Fruit fly (Drosophila melanogaster): ENCODE measurements around the gene Hgsnat.

Hgsnat gene

DNA sequence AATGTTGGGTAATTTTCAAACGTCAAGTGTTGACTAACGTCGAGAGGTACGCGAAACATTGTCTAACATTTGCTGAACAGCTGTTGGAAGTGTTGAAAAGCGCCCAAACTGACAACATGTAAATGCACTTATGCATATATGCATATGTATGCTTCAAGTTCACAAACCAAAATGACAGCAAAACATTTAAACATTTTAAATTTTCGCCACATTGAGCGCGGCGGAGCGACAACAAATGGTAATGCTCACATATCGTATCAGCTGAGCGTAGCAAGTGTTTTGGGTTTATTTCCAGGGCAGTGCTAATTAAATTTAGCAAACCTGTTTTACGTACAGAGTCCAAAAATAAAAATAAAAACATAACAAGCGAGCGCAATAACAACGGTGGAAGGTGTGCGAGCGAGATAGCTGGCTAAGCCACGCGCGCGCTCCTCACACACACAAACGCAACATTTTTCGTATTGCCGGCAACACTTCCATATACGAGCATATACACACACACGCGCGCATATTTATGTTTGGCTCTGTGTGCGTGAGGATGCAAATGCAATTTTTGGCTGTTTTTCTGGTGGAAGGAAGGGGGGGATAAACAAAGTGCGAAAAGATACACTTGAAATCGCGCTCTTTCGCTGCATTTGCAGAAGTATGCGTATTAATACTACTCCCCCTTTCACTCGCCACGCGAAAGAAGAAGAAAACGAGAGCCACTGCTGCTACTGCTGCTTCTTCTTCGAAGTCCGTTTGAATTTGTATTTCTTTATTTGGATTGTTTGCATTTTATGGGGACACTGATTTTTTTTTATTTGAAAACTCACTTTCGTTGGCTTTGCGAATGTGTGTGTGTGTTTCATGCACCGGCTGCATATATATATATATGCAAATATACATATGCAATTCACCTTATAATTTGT is 11.8 kb downstream of the Hgsnat start (continued):
- peak in 1 of 2 experiments; percentile 23 for TF ChIP-seq dl (GFP tag; optimal IDR thresholded peaks at IDR 0.05; ENCODE audit: insufficient read depth in 1 of 2, partially characterized antibody in 2 of 2)
- TF ChIP-seq Abd-B (GFP tag; optimal IDR thresholded peaks at IDR 0.05), result no peak
- peak; percentile 84 for TF ChIP-seq h (GFP tag; optimal IDR thresholded peaks at IDR 0.05)
- no peak for TF ChIP-seq lola (GFP tag; optimal IDR thresholded peaks at IDR 0.05)
- no peak for TF ChIP-seq CG9705 (GFP tag; optimal IDR thresholded peaks at IDR 0.05)
- no peak for TF ChIP-seq GATAd (GFP tag; optimal IDR thresholded peaks at IDR 0.05)

DNA sequence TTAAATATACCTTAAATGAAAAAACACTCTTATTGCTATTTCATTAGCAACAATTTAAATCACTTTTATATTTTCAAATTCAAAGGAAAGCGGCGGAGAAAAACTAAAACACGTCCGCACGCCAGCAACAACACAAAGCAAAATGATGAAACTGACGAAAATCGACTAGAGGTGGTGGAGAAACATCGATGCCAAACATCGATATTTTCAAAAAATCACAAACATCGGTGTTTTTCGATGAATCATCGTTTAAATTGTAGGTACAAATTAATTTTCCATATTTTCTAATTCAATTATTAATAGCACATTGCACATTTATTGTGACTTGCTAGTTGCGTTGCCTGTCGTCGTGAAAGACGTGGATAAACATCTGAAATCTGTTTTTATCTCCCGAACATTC is 12.5 kb downstream of the Hgsnat start:
- TF ChIP-seq ey (GFP tag; optimal IDR thresholded peaks at IDR 0.05) (no peak), h (GFP tag; optimal IDR thresholded peaks at IDR 0.05) (no peak), sage (GFP tag; optimal IDR thresholded peaks at IDR 0.05) (peak; percentile 37), GATAd (GFP tag; optimal IDR thresholded peaks at IDR 0.05) (no peak), dmrt93B (GFP tag; optimal IDR thresholded peaks at IDR 0.05) (no peak), CrebA (GFP tag; optimal IDR thresholded peaks at IDR 0.05; ENCODE audit: borderline replicate concordance) (no peak), CG32264 (GFP tag; optimal IDR thresholded peaks at IDR 0.05) (no peak), Hnf4 (GFP tag; optimal IDR thresholded peaks at IDR 0.05) (peak; percentile 7), Hr83 (GFP tag; optimal IDR thresholded peaks at IDR 0.05; ENCODE audit: poor library complexity, severe bottlenecking) (peak; percentile 17), Dif (GFP tag; optimal IDR thresholded peaks at IDR 0.05; ENCODE audit: partially characterized antibody) (no peak), Dfd (GFP tag; optimal IDR thresholded peaks at IDR 0.05) (no peak), OdsH (GFP tag; optimal IDR thresholded peaks at IDR 0.05) (no peak), woc (GFP tag; optimal IDR thresholded peaks at IDR 0.05) (peak; percentile 5), Myc (optimal IDR thresholded peaks at IDR 0.05) (no peak), brk (GFP tag; optimal IDR thresholded peaks at IDR 0.05) (peak; percentile 12), HLH106 (tag; optimal IDR thresholded peaks at IDR 0.05) (no peak), tai (GFP tag; optimal IDR thresholded peaks at IDR 0.05) (peak; percentile 24), rgr (GFP tag; optimal IDR thresholded peaks at IDR 0.05) (no peak), jim (GFP tag; optimal IDR thresholded peaks at IDR 0.05) (no peak)

DNA sequence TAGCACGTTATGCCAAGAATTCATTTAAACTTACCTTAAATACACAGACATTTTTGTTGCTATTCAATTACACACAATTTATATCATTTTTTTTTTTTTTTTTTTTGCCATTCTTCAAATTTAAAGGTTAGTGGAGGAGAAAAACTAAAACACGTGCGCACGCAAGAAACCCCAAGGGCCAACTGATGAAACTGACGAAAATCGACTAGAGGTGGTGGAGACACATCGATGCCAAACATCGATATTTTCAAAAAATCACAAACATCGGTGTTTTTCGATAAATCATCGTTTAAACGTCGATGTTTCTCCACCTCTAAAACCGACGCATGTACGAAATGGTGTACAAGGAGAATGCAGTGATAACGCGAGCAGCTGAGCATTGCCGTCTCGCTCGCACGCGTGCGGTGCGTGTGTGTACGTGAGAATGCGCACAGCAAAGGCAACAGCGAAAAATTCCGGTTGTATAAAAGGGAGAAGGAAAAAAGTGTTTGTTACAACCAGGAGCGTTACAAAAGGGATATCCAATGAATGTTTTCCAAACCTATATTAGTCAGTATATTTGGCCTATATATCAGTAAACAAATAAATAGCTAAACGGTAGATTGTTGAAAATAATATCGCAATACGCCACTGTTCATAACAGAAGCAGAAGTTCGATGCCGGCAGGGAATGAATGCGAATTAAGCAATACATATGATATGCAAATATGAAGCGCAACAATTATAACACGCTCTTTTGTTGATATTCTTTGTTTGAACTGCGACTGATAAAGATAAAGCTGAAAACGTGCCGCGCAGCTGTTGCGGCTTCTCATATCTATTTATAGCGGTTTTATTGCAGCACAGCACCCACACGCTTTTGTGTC is 17.7 kb downstream of the Hgsnat start:
- TF ChIP-seq Mio (GFP tag; optimal IDR thresholded peaks at IDR 0.05) (no peak), N (GFP tag; optimal IDR thresholded peaks at IDR 0.05) (no peak), foxo (GFP tag; optimal IDR thresholded peaks at IDR 0.05) (peak in 1 of 2 experiments; percentile 43), Hr78 (GFP tag; optimal IDR thresholded peaks at IDR 0.05) (no peak), Dif (GFP tag; optimal IDR thresholded peaks at IDR 0.05; ENCODE audit: partially characterized antibody) (no peak), Hnf4 (GFP tag; optimal IDR thresholded peaks at IDR 0.05) (peak; percentile 21), Vsx2 (GFP tag; optimal IDR thresholded peaks at IDR 0.05; ENCODE audit: partially characterized antibody) (no peak), dl (GFP tag; optimal IDR thresholded peaks at IDR 0.05; ENCODE audit: insufficient read depth in 1 of 2, partially characterized antibody in 2 of 2) (no peak), CG32264 (GFP tag; optimal IDR thresholded peaks at IDR 0.05) (no peak), ey (GFP tag; optimal IDR thresholded peaks at IDR 0.05) (peak; percentile 30), pan (optimal IDR thresholded peaks at IDR 0.05) (no peak), GATAd (GFP tag; optimal IDR thresholded peaks at IDR 0.05) (no peak), Myc (optimal IDR thresholded peaks at IDR 0.05) (no peak), Hr83 (GFP tag; optimal IDR thresholded peaks at IDR 0.05; ENCODE audit: poor library complexity, severe bottlenecking) (peak; percentile 91), jim (GFP tag; optimal IDR thresholded peaks at IDR 0.05) (no peak), Jra (GFP tag; optimal IDR thresholded peaks at IDR 0.05) (peak; percentile 30), dsf (GFP tag; optimal IDR thresholded peaks at IDR 0.05; ENCODE audit: borderline replicate concordance) (peak; percentile 36), Sp1 (GFP tag; optimal IDR thresholded peaks at IDR 0.05) (peak; percentile 33), OdsH (GFP tag; optimal IDR thresholded peaks at IDR 0.05) (peak; percentile 59), usp (GFP tag; optimal IDR thresholded peaks at IDR 0.05) (no peak), fru (GFP tag; optimal IDR thresholded peaks at IDR 0.05) (peak; percentile 62), lola (GFP tag; optimal IDR thresholded peaks at IDR 0.05) (no peak), tai (GFP tag; optimal IDR thresholded peaks at IDR 0.05) (peak; percentile 57), sage (GFP tag; optimal IDR thresholded peaks at IDR 0.05) (peak; percentile 11), brk (GFP tag; optimal IDR thresholded peaks at IDR 0.05) (no peak), dmrt93B (GFP tag; optimal IDR thresholded peaks at IDR 0.05) (peak; percentile 7), CrebA (GFP tag; optimal IDR thresholded peaks at IDR 0.05; ENCODE audit: borderline replicate concordance) (no peak), Abd-B (GFP tag; optimal IDR thresholded peaks at IDR 0.05) (no peak), Dfd (GFP tag; optimal IDR thresholded peaks at IDR 0.05) (no peak), sv (GFP tag; optimal IDR thresholded peaks at IDR 0.05) (no peak), HLH106 (tag; optimal IDR thresholded peaks at IDR 0.05) (peak; percentile 15), psq (GFP tag; optimal IDR thresholded peaks at IDR 0.05) (peak; percentile 94), rgr (GFP tag; optimal IDR thresholded peaks at IDR 0.05) (peak; percentile 51), CG9705 (GFP tag; optimal IDR thresholded peaks at IDR 0.05) (no peak), Rel (GFP tag; optimal IDR thresholded peaks at IDR 0.05) (no peak), Rel (tag; optimal IDR thresholded peaks at IDR 0.05) (no peak), h (GFP tag; optimal IDR thresholded peaks at IDR 0.05) (peak; percentile 75), br (GFP tag; optimal IDR thresholded peaks at IDR 0.05) (peak; percentile 30), woc (GFP tag; optimal IDR thresholded peaks at IDR 0.05) (no peak)
